Worm (Caenorhabditis elegans) whole organism, L1 larva: ENCODE results near the gene djr-1.1.

Experiments
- ets-5 ChIP-seq: fragments of 200-800 bp; sonication (Bioruptor generic); IDR thresholded peaks from 2 replicates; pipeline ENCODE4 v1.3.6; 2022; ENCODE audit warnings: missing genetic modification characterization, missing compliant biosample characterization
- nhr-90 ChIP-seq: sonication (generic microtip); optimal IDR thresholded peaks from 2 replicates; lab custom pipeline; 2016; ENCODE audit warnings: mild to moderate bottlenecking, missing genetic modification characterization, missing compliant biosample characterization; ENCODE audit not compliant: poor library complexity

DNA sequence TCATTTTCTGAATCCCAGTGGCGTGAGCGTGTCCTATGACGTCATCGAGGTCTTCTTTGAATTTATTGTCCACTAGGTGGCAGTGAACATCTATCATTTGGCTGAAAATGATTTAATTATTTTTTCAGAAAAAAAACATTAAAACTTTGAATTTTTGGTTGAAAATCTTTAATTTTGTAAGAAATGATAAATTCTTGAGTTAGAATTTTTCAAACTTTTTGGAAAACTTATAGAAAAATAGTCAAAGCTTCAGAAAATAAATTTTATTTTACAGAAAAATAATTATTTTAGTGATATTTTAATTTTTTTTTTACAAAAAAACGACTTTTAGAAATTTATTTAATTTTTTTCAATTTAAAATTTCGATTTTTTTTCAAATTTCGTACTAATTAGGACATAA, 11.7 kb upstream of the djr-1.1 start, which contains the start of gene B0432.8:
- TF ChIP-seq nhr-90 (tag; lab: Kevin White, UChicago), result no peak
- no peak for TF ChIP-seq ets-5 (GFP tag; lab: Robert Waterston, UW)
